Worm (Caenorhabditis elegans) whole organism, L1 larva: ENCODE measurements around the gene Y39A3B.8.

Experiments used
- C16A3.4 ChIP-seq: fragments of 150-350 bp; optimal IDR thresholded peaks from 2 replicates; lab custom pipeline; 2014; ENCODE audit warnings: missing biosample characterization, missing genetic modification characterization
- C34B4.2 ChIP-seq: sonication (generic microtip); optimal IDR thresholded peaks from 2 replicates; lab custom pipeline; 2017; ENCODE audit warnings: mild to moderate bottlenecking, missing genetic modification characterization, missing compliant biosample characterization
- F16B12.6 ChIP-seq: fragments of 150-350 bp; optimal IDR thresholded peaks from 2 replicates; lab custom pipeline; 2014; ENCODE audit warnings: missing biosample characterization, missing genetic modification characterization
- aha-1 ChIP-seq: fragments of 150-350 bp; optimal IDR thresholded peaks from 2 replicates; lab custom pipeline; 2014; ENCODE audit warnings: missing biosample characterization, missing genetic modification characterization
- aly-2 ChIP-seq: fragments of 150-350 bp; optimal IDR thresholded peaks from 2 replicates; lab custom pipeline; 2014; ENCODE audit warnings: missing biosample characterization, missing genetic modification characterization
- ama-1 ChIP-seq: fragments of 150-350 bp; optimal IDR thresholded peaks from 2 replicates; lab custom pipeline; 2014
- blmp-1 ChIP-seq: fragments of 150-350 bp; optimal IDR thresholded peaks from 2 replicates; lab custom pipeline; 2014; ENCODE audit warnings: missing biosample characterization, missing genetic modification characterization
- ceh-63 ChIP-seq: fragments of 200-800 bp; sonication (Bioruptor generic); optimal IDR thresholded peaks from 2 replicates; lab custom pipeline; 2018; ENCODE audit warnings: mild to moderate bottlenecking, missing genetic modification characterization, missing compliant biosample characterization
- ceh-8 ChIP-seq: fragments of 200-800 bp; sonication (Bioruptor generic); optimal IDR thresholded peaks from 2 replicates; lab custom pipeline; 2018; ENCODE audit warnings: mild to moderate bottlenecking, missing genetic modification characterization, moderate library complexity, missing compliant biosample characterization
- ceh-82 ChIP-seq, 3 experiments: fragments of 150-350 bp in 1 of 3; sonication (generic microtip) in 2 of 3; optimal IDR thresholded peaks; 2 replicates each; lab custom pipeline; 2014 to 2017; ENCODE audit warnings: missing biosample characterization in 3 of 3, missing genetic modification characterization in 3 of 3
- ceh-88 ChIP-seq: fragments of 200-800 bp; sonication (Bioruptor generic); IDR thresholded peaks from 2 replicates; pipeline ENCODE4 v1.3.6; 2022; ENCODE audit warnings: missing genetic modification characterization, missing compliant biosample characterization
- ceh-90 ChIP-seq: sonication (generic microtip); optimal IDR thresholded peaks from 2 replicates; lab custom pipeline; 2016; ENCODE audit warnings: missing genetic modification characterization, missing compliant biosample characterization
- dsc-1 ChIP-seq: sonication (generic microtip); optimal IDR thresholded peaks from 2 replicates; lab custom pipeline; 2016; ENCODE audit warnings: mild to moderate bottlenecking, missing genetic modification characterization, missing compliant biosample characterization
- efl-1 ChIP-seq, 4 experiments: fragments of 150-350 bp; optimal IDR thresholded peaks in 3 of 4; peaks in 1 of 4; 1 replicate in 1 of 4; 2 replicates in 3 of 4; lab custom pipeline; 2014; ENCODE audit warnings: missing biosample characterization in 2 of 4, missing genetic modification characterization in 2 of 4, missing genetic modification reagents in 2 of 4
- efl-3 ChIP-seq: fragments of 200-800 bp; sonication (Bioruptor generic); optimal IDR thresholded peaks from 2 replicates; lab custom pipeline; 2018; ENCODE audit warnings: mild to moderate bottlenecking, missing genetic modification characterization, missing compliant biosample characterization
- egl-27 ChIP-seq, 2 experiments: fragments of 150-350 bp in 1 of 2; sonication (generic microtip); optimal IDR thresholded peaks; 3 replicates each; lab custom pipeline; 2017 to 2018; ENCODE audit warnings: missing biosample characterization in 2 of 2, missing genetic modification characterization in 2 of 2, missing genetic modification reagents in 2 of 2
- elt-3 ChIP-seq, 6 experiments: fragments of 150-350 bp in 1 of 6; sonication (generic microtip); optimal IDR thresholded peaks; 2 replicates each; lab custom pipeline; 2017 to 2018; ENCODE audit warnings: missing biosample characterization in 6 of 6, missing genetic modification characterization in 6 of 6, inconsistent platforms in 1 of 6
- fkh-10 ChIP-seq: sonication (generic microtip); optimal IDR thresholded peaks from 2 replicates; lab custom pipeline; 2017; ENCODE audit warnings: missing biosample characterization, missing genetic modification reagents, missing genetic modification characterization
- fkh-8 ChIP-seq: sonication (generic microtip); optimal IDR thresholded peaks from 2 replicates; lab custom pipeline; 2016; ENCODE audit warnings: mild to moderate bottlenecking, missing genetic modification characterization, missing compliant biosample characterization
- fos-1 ChIP-seq: fragments of 150-350 bp; optimal IDR thresholded peaks from 2 replicates; lab custom pipeline; 2014; ENCODE audit warnings: missing biosample characterization, missing genetic modification characterization
- hlh-17 ChIP-seq: fragments of 200-800 bp; sonication (Bioruptor generic); optimal IDR thresholded peaks from 2 replicates; lab custom pipeline; 2018; ENCODE audit warnings: missing genetic modification characterization, mild to moderate bottlenecking, missing compliant biosample characterization, moderate library complexity, borderline replicate concordance
- hpl-2 ChIP-seq: fragments of 150-350 bp; optimal IDR thresholded peaks from 2 replicates; lab custom pipeline; 2014; ENCODE audit warnings: missing biosample characterization, missing genetic modification reagents, missing genetic modification characterization
- lin-13 ChIP-seq: fragments of 150-350 bp; optimal IDR thresholded peaks from 2 replicates; lab custom pipeline; 2014; ENCODE audit warnings: missing biosample characterization, missing genetic modification reagents, missing genetic modification characterization
- lin-14 ChIP-seq: fragments of 200-800 bp; sonication (Bioruptor generic); optimal IDR thresholded peaks from 2 replicates; lab custom pipeline; 2018; ENCODE audit warnings: mild to moderate bottlenecking, missing genetic modification characterization, moderate library complexity, missing compliant biosample characterization
- lin-15B ChIP-seq: fragments of 150-350 bp; sonication (generic microtip); optimal IDR thresholded peaks from 3 replicates; lab custom pipeline; 2014; ENCODE audit warnings: missing biosample characterization, missing genetic modification characterization
- lsy-2 ChIP-seq, 2 experiments: fragments of 150-350 bp; optimal IDR thresholded peaks; 2 replicates each; lab custom pipeline; 2014; ENCODE audit warnings: missing biosample characterization in 2 of 2, missing genetic modification characterization in 2 of 2
- mab-9 ChIP-seq: fragments of 200-800 bp; sonication (Bioruptor generic); IDR thresholded peaks from 2 replicates; pipeline ENCODE4 v1.3.6; 2022; ENCODE audit warnings: missing genetic modification reagents, missing genetic modification characterization, missing compliant biosample characterization
- mef-2 ChIP-seq: fragments of 150-350 bp; optimal IDR thresholded peaks from 2 replicates; lab custom pipeline; 2014; ENCODE audit warnings: missing biosample characterization, missing genetic modification characterization
- mep-1 ChIP-seq: fragments of 150-350 bp; optimal IDR thresholded peaks from 2 replicates; lab custom pipeline; 2014; ENCODE audit warnings: missing biosample characterization, missing genetic modification characterization
- nhr-12 ChIP-seq: sonication (generic microtip); optimal IDR thresholded peaks from 2 replicates; lab custom pipeline; 2017; ENCODE audit warnings: missing biosample characterization, missing genetic modification characterization
- nhr-19 ChIP-seq: fragments of 200-800 bp; sonication (Bioruptor generic); conservative IDR thresholded peaks from 2 replicates; pipeline ENCODE4 v1.3.6; 2022; ENCODE audit warnings: missing genetic modification characterization, missing compliant biosample characterization
- nhr-20 ChIP-seq: sonication (generic microtip); optimal IDR thresholded peaks from 2 replicates; lab custom pipeline; 2016; ENCODE audit warnings: mild to moderate bottlenecking, missing genetic modification characterization, missing compliant biosample characterization
- nhr-237 ChIP-seq: fragments of 150-350 bp; optimal IDR thresholded peaks from 2 replicates; lab custom pipeline; 2014; ENCODE audit warnings: missing biosample characterization, missing genetic modification characterization
- nhr-47 ChIP-seq: sonication (generic microtip); optimal IDR thresholded peaks from 2 replicates; lab custom pipeline; 2016; ENCODE audit warnings: mild to moderate bottlenecking, missing genetic modification characterization, moderate library complexity, missing compliant biosample characterization
- nhr-76 ChIP-seq: sonication (generic microtip); optimal IDR thresholded peaks from 2 replicates; lab custom pipeline; 2017; ENCODE audit warnings: missing biosample characterization, missing genetic modification characterization
- nhr-77 ChIP-seq: fragments of 150-350 bp; optimal IDR thresholded peaks from 2 replicates; lab custom pipeline; 2014; ENCODE audit warnings: missing biosample characterization, missing genetic modification characterization
- nhr-85 ChIP-seq: sonication (generic microtip); peaks from one replicate; lab custom pipeline; 2016; ENCODE audit warnings: missing genetic modification characterization, inconsistent platforms, missing compliant biosample characterization
- nhr-90 ChIP-seq: sonication (generic microtip); optimal IDR thresholded peaks from 2 replicates; lab custom pipeline; 2016; ENCODE audit warnings: mild to moderate bottlenecking, missing genetic modification characterization, missing compliant biosample characterization; ENCODE audit not compliant: poor library complexity
- pag-3 ChIP-seq: sonication (generic microtip); optimal IDR thresholded peaks from 2 replicates; lab custom pipeline; 2017; ENCODE audit warnings: missing genetic modification characterization, mild to moderate bottlenecking, missing compliant biosample characterization, antibody characterized with exemption, borderline replicate concordance; ENCODE audit not compliant: insufficient read depth
- pax-3 ChIP-seq: fragments of 200-800 bp; sonication (Bioruptor generic); optimal IDR thresholded peaks from 2 replicates; lab custom pipeline; 2018; ENCODE audit warnings: mild to moderate bottlenecking, missing genetic modification characterization, moderate library complexity, missing compliant biosample characterization
- pqm-1 ChIP-seq: sonication (generic microtip); optimal IDR thresholded peaks from 3 replicates; lab custom pipeline; 2017; ENCODE audit warnings: missing biosample characterization, missing genetic modification characterization
- rnt-1 ChIP-seq: sonication (generic microtip); optimal IDR thresholded peaks from 2 replicates; lab custom pipeline; 2016; ENCODE audit warnings: mild to moderate bottlenecking, missing genetic modification characterization, moderate library complexity, missing compliant biosample characterization
- skn-1 ChIP-seq: fragments of 150-350 bp; optimal IDR thresholded peaks from 2 replicates; lab custom pipeline; 2014; ENCODE audit warnings: missing biosample characterization, missing genetic modification characterization
- snpc-4 ChIP-seq: fragments of 150-350 bp; optimal IDR thresholded peaks from 2 replicates; lab custom pipeline; 2014; ENCODE audit warnings: missing biosample characterization, missing genetic modification characterization
- snu-23 ChIP-seq: sonication (generic microtip); optimal IDR thresholded peaks from 2 replicates; lab custom pipeline; 2016; ENCODE audit warnings: missing genetic modification characterization, missing compliant biosample characterization
- swsn-7 ChIP-seq: sonication (generic microtip); optimal IDR thresholded peaks from 2 replicates; lab custom pipeline; 2016; ENCODE audit warnings: missing genetic modification characterization, missing compliant biosample characterization
- unc-86 ChIP-seq: sonication (generic microtip); optimal IDR thresholded peaks from 2 replicates; lab custom pipeline; 2016; ENCODE audit warnings: missing genetic modification characterization, missing compliant biosample characterization
- xbp-1 ChIP-seq: sonication (generic microtip); optimal IDR thresholded peaks from 2 replicates; lab custom pipeline; 2016; ENCODE audit warnings: missing genetic modification characterization, missing compliant biosample characterization
- ztf-11 ChIP-seq, 2 experiments: sonication (generic microtip); optimal IDR thresholded peaks; 2 replicates each; lab custom pipeline; 2016 to 2017; ENCODE audit warnings: missing genetic modification characterization in 2 of 2, missing biosample characterization in 1 of 2, missing compliant biosample characterization in 1 of 2

The Y39A3B.8 gene

ce11 chrIII:1950236-1950635 is 37.6 kb upstream of the Y39A3B.8 start, which contains the start of the genes polh-1 and rps-22 (continued):
- TF ChIP-seq dsc-1, result peak; percentile 67
- peak; percentile 90 for TF ChIP-seq fos-1 (tag; lab: Kevin White, UChicago)
- TF ChIP-seq hpl-2 (GFP tag; lab: Kevin White, UChicago), result peak; percentile 42
- peak; percentile 95 for TF ChIP-seq lin-15B (tag; lab: Kevin White, UChicago)
- peak; percentile 88 to 97 (median 89) for TF ChIP-seq ceh-82 (tag; optimal IDR thresholded peaks at IDR 0.05; lab: Kevin White, UChicago)
- TF ChIP-seq nhr-20 (tag; lab: Kevin White, UChicago), result peak; percentile 88
- peak; percentile 76 for TF ChIP-seq F16B12.6 (tag; lab: Kevin White, UChicago)
- peak; percentile 86 for TF ChIP-seq nhr-237 (tag; lab: Kevin White, UChicago)
- peak; percentile 92 for TF ChIP-seq rnt-1 (tag; lab: Kevin White, UChicago)
- no peak for TF ChIP-seq pag-3
- TF ChIP-seq nhr-77 (tag; lab: Kevin White, UChicago), result peak; percentile 88
- TF ChIP-seq ceh-88 (GFP tag; lab: Robert Waterston, UW), result peak; percentile 70
- TF ChIP-seq nhr-47 (tag; lab: Kevin White, UChicago), result peak; percentile 93
- TF ChIP-seq aha-1 (tag; lab: Kevin White, UChicago), result peak; percentile 37
- TF ChIP-seq xbp-1 (tag; lab: Kevin White, UChicago), result peak; percentile 86
- peak; percentile 98 for TF ChIP-seq C16A3.4 (tag; lab: Kevin White, UChicago)
- peak in 5 of 6 experiments; percentile 75 to 98 (median 87) for TF ChIP-seq elt-3 (tag; optimal IDR thresholded peaks at IDR 0.05; lab: Kevin White, UChicago)
- peak; percentile 90 for TF ChIP-seq lin-14 (GFP tag; lab: Kevin White, UChicago)
- peak; percentile 89 for TF ChIP-seq nhr-19 (GFP tag; lab: Robert Waterston, UW)
- TF ChIP-seq unc-86, result peak; percentile 86
- no peak for TF ChIP-seq ceh-63 (GFP tag; lab: Kevin White, UChicago)
- peak; percentile 81 for TF ChIP-seq aly-2
- peak; percentile 96 for TF ChIP-seq mep-1 (tag; lab: Kevin White, UChicago)
- TF ChIP-seq nhr-76, result no peak
- TF ChIP-seq hlh-17 (GFP tag; lab: Kevin White, UChicago), result no peak
- TF ChIP-seq swsn-7 (tag; lab: Kevin White, UChicago), result peak; percentile 85
- no peak for TF ChIP-seq mab-9 (GFP tag; lab: Robert Waterston, UW)
- peak; percentile 49 for TF ChIP-seq ceh-8 (GFP tag; lab: Kevin White, UChicago)
- TF ChIP-seq lin-13 (GFP tag; lab: Kevin White, UChicago), result peak; percentile 97
- TF ChIP-seq ztf-11 (tag; optimal IDR thresholded peaks at IDR 0.05; lab: Kevin White, UChicago), result peak in 1 of 2 experiments; percentile 8
- peak; percentile 88 for TF ChIP-seq fkh-10 (GFP tag; lab: Kevin White, UChicago)
- TF ChIP-seq mef-2, result peak; percentile 42
- peak; percentile 59 for TF ChIP-seq pax-3 (tag; lab: Kevin White, UChicago)
- TF ChIP-seq efl-3 (GFP tag; lab: Kevin White, UChicago), result no peak
- no peak for TF ChIP-seq ceh-90 (tag; lab: Kevin White, UChicago)
- peak; percentile 96 for TF ChIP-seq skn-1 (tag; lab: Kevin White, UChicago)
- TF ChIP-seq snu-23 (GFP tag; lab: Kevin White, UChicago), result peak; percentile 96
- TF ChIP-seq efl-1 (optimal IDR thresholded peaks at IDR 0.05; lab: Kevin White, UChicago), result peak; percentile 90 to 99
- peak; percentile 99 to 100 for TF ChIP-seq efl-1 (GFP tag; optimal IDR thresholded peaks at IDR 0.05 in 1 of 2; lab: Kevin White, UChicago)
- no peak for TF ChIP-seq nhr-12

ce11 chrIII:1951388-1951787 is 36.4 kb upstream of the Y39A3B.8 start, which contains the start of gene F53A3.7:
Gene F53A3.7 (plus strand): TSS chrIII:1951526.
- TF ChIP-seq fos-1 (tag; lab: Kevin White, UChicago), result no peak
- no peak for TF ChIP-seq aha-1 (tag; lab: Kevin White, UChicago)
- no peak for TF ChIP-seq mef-2
- no peak for TF ChIP-seq C34B4.2
- no peak for TF ChIP-seq lin-14 (GFP tag; lab: Kevin White, UChicago)
- TF ChIP-seq fkh-8 (tag; lab: Kevin White, UChicago), result no peak
- TF ChIP-seq ama-1 (lab: Kevin White, UChicago), result peak; percentile 76
- TF ChIP-seq pax-3 (tag; lab: Kevin White, UChicago), result no peak
- TF ChIP-seq efl-1 (optimal IDR thresholded peaks at IDR 0.05; lab: Kevin White, UChicago), result peak; percentile 8 to 22
- TF ChIP-seq efl-1 (GFP tag; optimal IDR thresholded peaks at IDR 0.05 in 1 of 2; lab: Kevin White, UChicago), result peak in 1 of 2 experiments; percentile 86
- peak in 1 of 2 experiments; percentile 42 for TF ChIP-seq lsy-2 (tag; optimal IDR thresholded peaks at IDR 0.05; lab: Kevin White, UChicago)
- TF ChIP-seq nhr-12, result no peak
- TF ChIP-seq hlh-17 (GFP tag; lab: Kevin White, UChicago), result no peak
- no peak for TF ChIP-seq snpc-4
- TF ChIP-seq snu-23 (GFP tag; lab: Kevin White, UChicago), result no peak
- TF ChIP-seq lin-13 (GFP tag; lab: Kevin White, UChicago), result no peak
- TF ChIP-seq efl-3 (GFP tag; lab: Kevin White, UChicago), result peak; percentile 1
- TF ChIP-seq egl-27 (tag; optimal IDR thresholded peaks at IDR 0.05; lab: Kevin White, UChicago), result peak in 1 of 2 experiments; percentile 14
- TF ChIP-seq pqm-1 (tag; lab: Kevin White, UChicago), result no peak
- TF ChIP-seq swsn-7 (tag; lab: Kevin White, UChicago), result peak; percentile 4
- TF ChIP-seq nhr-85 (tag; lab: Kevin White, UChicago), result peak; percentile 63
- no peak for TF ChIP-seq nhr-47 (tag; lab: Kevin White, UChicago)
- TF ChIP-seq nhr-76, result no peak
- peak; percentile 18 for TF ChIP-seq nhr-90 (tag; lab: Kevin White, UChicago)
- TF ChIP-seq ceh-63 (GFP tag; lab: Kevin White, UChicago), result no peak
- TF ChIP-seq blmp-1 (tag; lab: Kevin White, UChicago), result no peak
